Fruit fly (Drosophila melanogaster) whole organism, embryonic: ENCODE data around the gene CG5886.
A peak's percentile ranks its signal among the peaks of the same experiment; 100 is the strongest.

Experiments
- Atf3 ChIP-seq: fragments of 200-800 bp; sonication (Bioruptor generic); optimal IDR thresholded peaks from 3 replicates; lab custom pipeline; 2016; ENCODE audit warnings: missing biosample characterization, missing genetic modification characterization
- B-H1 ChIP-seq: fragments of 200-800 bp; sonication (Bioruptor generic); IDR thresholded peaks from 3 replicates; pipeline ENCODE4 v1.3.6; 2022; ENCODE audit warnings: missing biosample characterization, missing genetic modification characterization
- Bgb ChIP-seq: fragments of 200-800 bp; sonication (Bioruptor generic); IDR thresholded peaks from 2 replicates; pipeline ENCODE4 v1.3.6; 2022; ENCODE audit warnings: missing biosample characterization, missing genetic modification characterization; ENCODE audit not compliant: partially characterized antibody
- CG10431 ChIP-seq: fragments of 200-800 bp; sonication (Bioruptor generic); optimal IDR thresholded peaks from 3 replicates; lab custom pipeline; 2018; ENCODE audit warnings: missing biosample characterization, mild to moderate bottlenecking, missing genetic modification characterization
- CG11695 ChIP-seq: fragments of 200-800 bp; sonication (Bioruptor generic); IDR thresholded peaks from 3 replicates; pipeline ENCODE4 v1.3.6; 2022; ENCODE audit warnings: missing biosample characterization, missing genetic modification characterization
- CG12155 ChIP-seq: fragments of 200-800 bp; sonication (Bioruptor generic); optimal IDR thresholded peaks from 3 replicates; lab custom pipeline; 2016; ENCODE audit warnings: missing biosample characterization, missing genetic modification characterization
- CG12299 ChIP-seq: fragments of 200-800 bp; sonication (Bioruptor generic); optimal IDR thresholded peaks from 2 replicates; lab custom pipeline; 2018; ENCODE audit warnings: missing biosample characterization, mild to moderate bottlenecking, missing genetic modification characterization
- CG15011 ChIP-seq: fragments of 200-800 bp; sonication (Bioruptor generic); optimal IDR thresholded peaks from 3 replicates; lab custom pipeline; 2018; ENCODE audit warnings: missing biosample characterization, mild to moderate bottlenecking, missing genetic modification characterization
- CG15269 ChIP-seq: fragments of 200-800 bp; sonication (Bioruptor generic); optimal IDR thresholded peaks from 2 replicates; lab custom pipeline; 2018; ENCODE audit warnings: missing biosample characterization, mild to moderate bottlenecking, missing genetic modification characterization, moderate library complexity
- CG1602 ChIP-seq: fragments of 200-800 bp; sonication (Bioruptor generic); optimal IDR thresholded peaks from 3 replicates; lab custom pipeline; 2016; ENCODE audit warnings: missing biosample characterization, missing genetic modification characterization
- CG17612 ChIP-seq: fragments of 200-800 bp; sonication (Bioruptor generic); IDR thresholded peaks from 2 replicates; pipeline ENCODE4 v1.3.6; 2022; ENCODE audit warnings: missing biosample characterization, missing genetic modification characterization
- CG18011 ChIP-seq: fragments of 200-800 bp; sonication (Bioruptor generic); optimal IDR thresholded peaks from 2 replicates; lab custom pipeline; 2017; ENCODE audit warnings: missing biosample characterization, missing genetic modification characterization, mild to moderate bottlenecking, moderate library complexity, missing genotype
- CG18764 ChIP-seq: fragments of 200-800 bp; sonication (Bioruptor generic); optimal IDR thresholded peaks from 3 replicates; lab custom pipeline; 2016; ENCODE audit warnings: missing biosample characterization, missing genetic modification characterization
- CG2116 ChIP-seq: fragments of 200-800 bp; sonication (Bioruptor generic); optimal IDR thresholded peaks from 3 replicates; lab custom pipeline; 2018; ENCODE audit warnings: missing biosample characterization, mild to moderate bottlenecking, missing genetic modification characterization
- CG30020 ChIP-seq: fragments of 200-800 bp; optimal IDR thresholded peaks from 2 replicates; lab custom pipeline; 2019; ENCODE audit warnings: missing biosample characterization, mild to moderate bottlenecking, missing genetic modification characterization, moderate library complexity
- CG34376 ChIP-seq: fragments of 200-800 bp; sonication (Bioruptor generic); optimal IDR thresholded peaks from 2 replicates; lab custom pipeline; 2018; ENCODE audit warnings: missing biosample characterization, mild to moderate bottlenecking, missing genetic modification characterization
- CG4360 ChIP-seq: fragments of 200-800 bp; sonication (Bioruptor generic); IDR thresholded peaks from 2 replicates; pipeline ENCODE4 v1.3.6; 2022; ENCODE audit warnings: missing biosample characterization, missing genetic modification characterization
- CG5180 ChIP-seq: fragments of 200-800 bp; sonication (Bioruptor generic); optimal IDR thresholded peaks from 3 replicates; lab custom pipeline; 2017; ENCODE audit warnings: missing biosample characterization, missing genetic modification characterization, mild to moderate bottlenecking, moderate library complexity, missing genetic modification reagents
- CG5245 ChIP-seq: fragments of 200-800 bp; sonication (Bioruptor generic); optimal IDR thresholded peaks from 3 replicates; lab custom pipeline; 2016; ENCODE audit warnings: missing biosample characterization, missing genetic modification characterization
- CG8924 ChIP-seq: fragments of 200-800 bp; optimal IDR thresholded peaks from 3 replicates; lab custom pipeline; 2019; ENCODE audit warnings: missing biosample characterization, mild to moderate bottlenecking, missing genetic modification characterization, moderate library complexity
- CG9215 ChIP-seq: fragments of 200-800 bp; sonication (Bioruptor generic); IDR thresholded peaks from 2 replicates; pipeline ENCODE4 v1.3.6; 2022; ENCODE audit warnings: missing biosample characterization, missing genetic modification characterization
- CG9932 ChIP-seq: fragments of 200-800 bp; sonication (Bioruptor generic); IDR thresholded peaks from 2 replicates; pipeline ENCODE4 v1.3.6; 2022; ENCODE audit warnings: missing biosample characterization, missing genetic modification characterization
- HHEX ChIP-seq: fragments of 200-800 bp; sonication (Bioruptor generic); optimal IDR thresholded peaks from 3 replicates; lab custom pipeline; 2017; ENCODE audit warnings: missing biosample characterization, mild to moderate bottlenecking, missing genetic modification characterization, missing genetic modification reagents
- HLH3B ChIP-seq: fragments of 200-800 bp; sonication (Bioruptor generic); IDR thresholded peaks from 2 replicates; pipeline ENCODE4 v1.3.6; 2022; ENCODE audit warnings: missing biosample characterization, missing genetic modification characterization
- PHDP ChIP-seq: fragments of 200-800 bp; sonication (Bioruptor generic); optimal IDR thresholded peaks from 3 replicates; lab custom pipeline; 2018; ENCODE audit warnings: missing biosample characterization, mild to moderate bottlenecking, missing genetic modification characterization, moderate library complexity
- Sox100B ChIP-seq: fragments of 200-800 bp; sonication (Bioruptor generic); optimal IDR thresholded peaks from 3 replicates; lab custom pipeline; 2018; ENCODE audit warnings: missing biosample characterization, mild to moderate bottlenecking, missing genetic modification characterization
- ap ChIP-seq: fragments of 200-800 bp; sonication (Bioruptor generic); IDR thresholded peaks from 2 replicates; pipeline ENCODE4 v1.3.6; 2022; ENCODE audit warnings: missing biosample characterization, missing genetic modification characterization
- bowl ChIP-seq: fragments of 200-800 bp; sonication (Bioruptor generic); IDR thresholded peaks from 2 replicates; pipeline ENCODE4 v1.3.6; 2022; ENCODE audit warnings: missing biosample characterization, missing genetic modification characterization
- bsh ChIP-seq, 2 experiments: fragments of 200-800 bp; sonication (Bioruptor generic); optimal IDR thresholded peaks; 2 replicates each; lab custom pipeline; 2017 to 2018; ENCODE audit warnings: mild to moderate bottlenecking in 2 of 2, missing biosample characterization in 2 of 2, missing genetic modification characterization in 2 of 2, moderate library complexity in 1 of 2
- croc ChIP-seq: fragments of 200-800 bp; sonication (Bioruptor generic); conservative IDR thresholded peaks from 3 replicates; pipeline ENCODE4 v1.3.6; 2022; ENCODE audit warnings: missing biosample characterization, missing genetic modification characterization
- cwo ChIP-seq: fragments of 200-800 bp; sonication (Bioruptor generic); optimal IDR thresholded peaks from 3 replicates; lab custom pipeline; 2017; ENCODE audit warnings: missing biosample characterization, missing genetic modification characterization, mild to moderate bottlenecking, moderate library complexity, missing genetic modification reagents
- dimm ChIP-seq: fragments of 200-800 bp; sonication (Bioruptor generic); IDR thresholded peaks from 2 replicates; pipeline ENCODE4 v1.3.6; 2022; ENCODE audit warnings: missing biosample characterization, missing genetic modification characterization
- fu2 ChIP-seq: fragments of 200-800 bp; sonication (Bioruptor generic); optimal IDR thresholded peaks from 2 replicates; lab custom pipeline; 2016; ENCODE audit warnings: missing biosample characterization, missing genetic modification characterization
- grau ChIP-seq: fragments of 200-800 bp; optimal IDR thresholded peaks from 3 replicates; lab custom pipeline; 2019; ENCODE audit warnings: missing biosample characterization, mild to moderate bottlenecking, missing genetic modification characterization, moderate library complexity
- gsb-n ChIP-seq: fragments of 200-800 bp; sonication (Bioruptor generic); optimal IDR thresholded peaks from 3 replicates; lab custom pipeline; 2018; ENCODE audit warnings: missing biosample characterization, mild to moderate bottlenecking, missing genetic modification characterization
- gt ChIP-seq: fragments of 200-800 bp; sonication (Bioruptor generic); IDR thresholded peaks from 2 replicates; pipeline ENCODE4 v1.3.6; 2022; ENCODE audit warnings: missing biosample characterization, missing genetic modification characterization
- h ChIP-seq: fragments of >200 bp; optimal IDR thresholded peaks from 2 replicates; lab custom pipeline; 2017
- org-1 ChIP-seq: fragments of 200-800 bp; sonication (Bioruptor generic); optimal IDR thresholded peaks from 2 replicates; lab custom pipeline; 2017; ENCODE audit warnings: missing biosample characterization, missing genetic modification characterization
- phol ChIP-seq: fragments of 200-800 bp; sonication (Bioruptor generic); optimal IDR thresholded peaks from 3 replicates; lab custom pipeline; 2018; ENCODE audit warnings: missing biosample characterization, mild to moderate bottlenecking, missing genetic modification characterization, moderate library complexity
- psq ChIP-seq: fragments of 200-800 bp; sonication (Bioruptor generic); optimal IDR thresholded peaks from 2 replicates; lab custom pipeline; 2017; ENCODE audit warnings: missing biosample characterization, missing genetic modification characterization
- repo ChIP-seq: fragments of 200-800 bp; sonication (Bioruptor generic); optimal IDR thresholded peaks from 2 replicates; lab custom pipeline; 2016; ENCODE audit warnings: missing biosample characterization, missing genetic modification characterization
- ro ChIP-seq: fragments of 200-800 bp; sonication (Bioruptor generic); IDR thresholded peaks from 2 replicates; pipeline ENCODE4 v1.3.6; 2022; ENCODE audit warnings: missing biosample characterization, missing genetic modification characterization
- schlank ChIP-seq: fragments of 200-800 bp; sonication (Bioruptor generic); optimal IDR thresholded peaks from 2 replicates; lab custom pipeline; 2018; ENCODE audit warnings: missing biosample characterization, mild to moderate bottlenecking, missing genetic modification characterization
- scrt ChIP-seq: fragments of 200-800 bp; sonication (Bioruptor generic); optimal IDR thresholded peaks from 2 replicates; lab custom pipeline; 2018; ENCODE audit warnings: missing biosample characterization, mild to moderate bottlenecking, missing genetic modification characterization, moderate library complexity
- slp2 ChIP-seq: fragments of 200-800 bp; sonication (Bioruptor generic); optimal IDR thresholded peaks from 2 replicates; lab custom pipeline; 2016; ENCODE audit warnings: missing biosample characterization, missing genetic modification characterization
- so ChIP-seq: fragments of 200-800 bp; sonication (Bioruptor generic); IDR thresholded peaks from 3 replicates; pipeline ENCODE4 v1.3.6; 2022; ENCODE audit warnings: missing biosample characterization, missing genetic modification characterization
- tin ChIP-seq: fragments of 200-800 bp; sonication (Bioruptor generic); optimal IDR thresholded peaks from 3 replicates; lab custom pipeline; 2016; ENCODE audit warnings: missing biosample characterization, missing genetic modification characterization
- trh ChIP-seq: fragments of 200-800 bp; sonication (Bioruptor generic); optimal IDR thresholded peaks from 2 replicates; lab custom pipeline; 2016; ENCODE audit warnings: missing biosample characterization, missing genetic modification characterization
- wek ChIP-seq: fragments of 200-800 bp; sonication (Bioruptor generic); optimal IDR thresholded peaks from 3 replicates; lab custom pipeline; 2018; ENCODE audit warnings: missing biosample characterization, mild to moderate bottlenecking, missing genetic modification characterization, moderate library complexity
- yki ChIP-seq: fragments of >200 bp; optimal IDR thresholded peaks from 3 replicates; lab custom pipeline; 2018
- zen2 ChIP-seq: fragments of 200-800 bp; sonication (Bioruptor generic); IDR thresholded peaks from 3 replicates; pipeline ENCODE4 v1.3.6; 2022; ENCODE audit warnings: missing biosample characterization, missing genetic modification characterization; ENCODE audit not compliant: partially characterized antibody

The CG5886 gene

DNA sequence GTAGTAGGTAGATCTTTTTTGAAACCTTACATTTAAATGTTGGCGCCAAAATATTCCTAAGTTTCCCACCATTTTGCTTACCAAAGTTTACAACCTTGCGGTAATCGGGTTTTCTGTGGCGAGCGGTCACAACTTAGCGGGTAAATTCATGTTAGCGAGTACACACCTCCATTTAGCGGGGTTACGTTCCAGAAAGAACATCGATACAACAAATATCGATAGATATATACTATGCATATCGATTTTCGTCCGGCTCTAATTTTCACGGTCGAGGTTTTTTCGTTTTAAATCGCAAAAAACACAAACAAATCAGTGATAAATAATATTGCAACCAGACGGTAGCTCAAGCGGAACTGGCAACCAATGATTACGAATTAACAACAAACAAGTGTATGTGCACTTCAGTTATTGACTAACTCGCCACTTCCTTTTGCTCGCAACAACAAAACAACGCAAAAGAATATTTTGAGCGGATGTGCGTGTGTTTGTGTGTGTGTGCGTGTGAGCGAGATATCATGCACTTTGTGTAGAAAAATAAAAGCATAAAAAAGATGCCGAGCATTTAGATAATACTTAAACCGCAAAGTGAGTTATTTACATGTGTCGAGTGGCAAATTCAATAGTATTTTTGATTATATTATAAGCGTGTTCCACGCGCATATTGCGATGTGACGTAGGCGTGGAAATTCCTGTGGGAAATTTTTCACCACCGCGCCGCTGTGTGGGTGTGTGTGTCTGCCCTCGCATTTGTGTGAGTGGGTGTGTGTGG is 37.1 kb downstream of the CG5886 start, which contains the start of gene Lnk (continued):
- TF ChIP-seq wek (GFP tag; lab: Kevin White, UChicago) = peak; percentile 4
- TF ChIP-seq zen2 (GFP tag; lab: Robert Waterston, UW) = no peak; the same call in 2 of the 3 replicates
- TF ChIP-seq CG1602 (GFP tag; lab: Kevin White, UChicago) = no peak
- no peak for TF ChIP-seq ap
- no peak for TF ChIP-seq CG15269
- TF ChIP-seq dimm (GFP tag; lab: Robert Waterston, UW) = no peak
- peak; percentile 17 for TF ChIP-seq CG12155
- TF ChIP-seq psq (GFP tag; lab: Kevin White, UChicago) = no peak
- peak; percentile 96 for TF ChIP-seq Bgb (GFP tag; lab: Robert Waterston, UW)
- peak; percentile 15 for TF ChIP-seq fu2 (GFP tag; lab: Kevin White, UChicago)
- TF ChIP-seq CG5180 (GFP tag; lab: Kevin White, UChicago) = no peak
- TF ChIP-seq slp2 = no peak
- TF ChIP-seq so (GFP tag; lab: Robert Waterston, UW) = no peak
- TF ChIP-seq schlank (tag; lab: Kevin White, UChicago) = no peak
- no peak for TF ChIP-seq CG17612 (GFP tag; lab: Robert Waterston, UW)
- peak in 1 of 2 experiments; percentile 71 for TF ChIP-seq bsh (GFP tag; optimal IDR thresholded peaks at IDR 0.05; lab: Kevin White, UChicago)
- no peak for TF ChIP-seq Atf3
- peak; percentile 64 for TF ChIP-seq gsb-n (tag; lab: Kevin White, UChicago)
- TF ChIP-seq grau = no peak
- TF ChIP-seq CG4360 (GFP tag; lab: Robert Waterston, UW) = peak; percentile 34; the same call in 1 of the 2 replicates
- TF ChIP-seq CG12299 = no peak
- no peak for TF ChIP-seq B-H1 (GFP tag; lab: Robert Waterston, UW)
- TF ChIP-seq CG2116 (GFP tag; lab: Kevin White, UChicago) = peak; percentile 77
- TF ChIP-seq trh (GFP tag; lab: Kevin White, UChicago) = peak; percentile 17
- TF ChIP-seq org-1 (GFP tag; lab: Kevin White, UChicago) = no peak
- TF ChIP-seq yki (lab: Kevin White, UChicago) = no peak
- TF ChIP-seq cwo (GFP tag; lab: Kevin White, UChicago) = no peak
- peak; percentile 57 for TF ChIP-seq CG8924 (tag; lab: Kevin White, UChicago)
- TF ChIP-seq phol = peak; percentile 52
- TF ChIP-seq bowl (GFP tag; lab: Robert Waterston, UW) = no peak
- TF ChIP-seq CG11695 (GFP tag; lab: Robert Waterston, UW) = no peak
- peak; percentile 71 for TF ChIP-seq CG34376
- no peak for TF ChIP-seq CG5245 (GFP tag; lab: Kevin White, UChicago)
- TF ChIP-seq CG18764 (GFP tag; lab: Kevin White, UChicago) = no peak
- no peak for TF ChIP-seq Sox100B (GFP tag; lab: Kevin White, UChicago)
- no peak for TF ChIP-seq CG15011 (GFP tag; lab: Kevin White, UChicago)
- no peak for TF ChIP-seq ro (GFP tag; lab: Robert Waterston, UW)
- TF ChIP-seq HHEX (GFP tag; lab: Kevin White, UChicago) = no peak
- TF ChIP-seq HLH3B (GFP tag; lab: Robert Waterston, UW) = no peak
- no peak for TF ChIP-seq PHDP (tag; lab: Kevin White, UChicago)
- no peak for TF ChIP-seq repo (GFP tag; lab: Kevin White, UChicago)
- TF ChIP-seq CG30020 (tag; lab: Kevin White, UChicago) = peak; percentile 12
- TF ChIP-seq CG9932 = peak; percentile 69
- TF ChIP-seq CG9215 = no peak
- TF ChIP-seq h (lab: Kevin White, UChicago) = no peak
- no peak for TF ChIP-seq croc (GFP tag; lab: Robert Waterston, UW)
- no peak for TF ChIP-seq CG10431 (GFP tag; lab: Kevin White, UChicago)
- no peak for TF ChIP-seq tin (GFP tag; lab: Kevin White, UChicago)
- TF ChIP-seq scrt = no peak
- TF ChIP-seq CG18011 = no peak
- TF ChIP-seq gt (GFP tag; lab: Robert Waterston, UW) = no peak
